Fruit fly (Drosophila melanogaster): ENCODE results near the gene Sol1.

Gene Sol1

DNA sequence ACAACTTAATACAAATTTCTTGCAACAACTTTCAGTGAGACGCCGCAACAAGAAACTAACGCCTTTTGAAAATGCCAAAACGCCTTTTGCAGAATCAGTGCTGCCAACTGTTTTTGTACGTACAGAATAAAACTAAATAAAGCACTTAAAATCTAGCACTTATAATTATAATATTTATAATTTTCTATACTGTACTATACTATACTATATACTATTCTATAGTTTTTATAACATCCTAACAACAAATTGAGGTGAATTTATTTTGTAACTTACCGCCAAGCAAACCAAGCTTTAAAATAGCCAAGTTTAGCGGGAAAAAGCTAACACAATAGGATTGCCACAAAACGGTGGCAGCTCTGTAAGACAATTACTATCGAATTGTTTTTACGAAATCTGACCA lies 47.7 kb downstream of the Sol1 start, which contains the start of the genes Aos1 and Srlp (continued):
- no peak for TF ChIP-seq abd-A (tag; optimal IDR thresholded peaks at IDR 0.05)
- peak; percentile 56 for TF ChIP-seq Max (GFP tag; optimal IDR thresholded peaks at IDR 0.05)
- TF ChIP-seq en (GFP tag; optimal IDR thresholded peaks at IDR 0.05) = no peak
- TF ChIP-seq Bdp1 (GFP tag; optimal IDR thresholded peaks at IDR 0.05) = no peak
- 0 out of 2 replicates have a peak, but pooled peaks have one; percentile 8 for TF ChIP-seq E2f1 (GFP tag; IDR thresholded peaks at IDR 0.05)
- no peak for TF ChIP-seq Trl (optimal IDR thresholded peaks at IDR 0.05)
- no peak for TF ChIP-seq Trl (GFP tag; optimal IDR thresholded peaks at IDR 0.05)
- peak; percentile 35; the same call in 1 of the 2 replicates for TF ChIP-seq CG13287 (GFP tag; IDR thresholded peaks at IDR 0.05; ENCODE audit: partially characterized antibody)
- no peak for TF ChIP-seq inv (GFP tag; IDR thresholded peaks at IDR 0.05; ENCODE audit: partially characterized antibody)
- peak in 1 of 2 experiments; percentile 45 for TF ChIP-seq dpn (GFP tag; optimal IDR thresholded peaks at IDR 0.05)
- no peak for TF ChIP-seq ro (GFP tag; IDR thresholded peaks at IDR 0.05)
- TF ChIP-seq nom (GFP tag; optimal IDR thresholded peaks at IDR 0.05) = peak; percentile 43
- no peak for TF ChIP-seq corto (GFP tag; optimal IDR thresholded peaks at IDR 0.05)
- peak; percentile 50; the same call in 1 of the 2 replicates for TF ChIP-seq Scr (GFP tag; IDR thresholded peaks at IDR 0.05; ENCODE audit: partially characterized antibody)
- TF ChIP-seq Neu2 (GFP tag; optimal IDR thresholded peaks at IDR 0.05; ENCODE audit: borderline replicate concordance) = no peak
- peak; percentile 37; the same call in 1 of the 2 replicates for TF ChIP-seq lmd (GFP tag; IDR thresholded peaks at IDR 0.05)
- TF ChIP-seq bsh (GFP tag; optimal IDR thresholded peaks at IDR 0.05) = peak in 1 of 2 experiments; percentile 49
- peak; percentile 55; the same call in 1 of the 2 replicates for TF ChIP-seq CG3847 (GFP tag; IDR thresholded peaks at IDR 0.05)
- peak; percentile 19 for TF ChIP-seq CG4820 (GFP tag; optimal IDR thresholded peaks at IDR 0.05)
- TF ChIP-seq HLH4C (GFP tag; IDR thresholded peaks at IDR 0.05; ENCODE audit: partially characterized antibody) = no peak
- TF ChIP-seq HHEX (GFP tag; optimal IDR thresholded peaks at IDR 0.05) = peak; percentile 17
- no peak for TF ChIP-seq Spps (tag; optimal IDR thresholded peaks at IDR 0.05)
- peak; percentile 62 for TF ChIP-seq CG15696 (tag; optimal IDR thresholded peaks at IDR 0.05)
- TF ChIP-seq CG30431 (GFP tag; optimal IDR thresholded peaks at IDR 0.05) = no peak
- TF ChIP-seq gfzf (GFP tag; optimal IDR thresholded peaks at IDR 0.05) = peak; percentile 74
- TF ChIP-seq tna (GFP tag; IDR thresholded peaks at IDR 0.05; ENCODE audit: partially characterized antibody) = no peak
- TF ChIP-seq chinmo (GFP tag; IDR thresholded peaks at IDR 0.05; ENCODE audit: partially characterized antibody) = 0 out of 4 replicates have a peak, but pooled peaks have one; percentile 38
- TF ChIP-seq ranshi (GFP tag; IDR thresholded peaks at IDR 0.05) = no peak
- no peak for TF ChIP-seq CG15479 (GFP tag; optimal IDR thresholded peaks at IDR 0.05)
- TF ChIP-seq CG15601 (tag; optimal IDR thresholded peaks at IDR 0.05) = peak; percentile 58
- TF ChIP-seq vfl (GFP tag; optimal IDR thresholded peaks at IDR 0.05) = no peak
- no peak for TF ChIP-seq Stat92E (GFP tag; optimal IDR thresholded peaks at IDR 0.05)
- peak; percentile 51 for TF ChIP-seq CG17385 (GFP tag; optimal IDR thresholded peaks at IDR 0.05)
- no peak for TF ChIP-seq CG13624 (GFP tag; optimal IDR thresholded peaks at IDR 0.05)
- peak; percentile 26 for TF ChIP-seq CG18619 (GFP tag; optimal IDR thresholded peaks at IDR 0.05)

DNA sequence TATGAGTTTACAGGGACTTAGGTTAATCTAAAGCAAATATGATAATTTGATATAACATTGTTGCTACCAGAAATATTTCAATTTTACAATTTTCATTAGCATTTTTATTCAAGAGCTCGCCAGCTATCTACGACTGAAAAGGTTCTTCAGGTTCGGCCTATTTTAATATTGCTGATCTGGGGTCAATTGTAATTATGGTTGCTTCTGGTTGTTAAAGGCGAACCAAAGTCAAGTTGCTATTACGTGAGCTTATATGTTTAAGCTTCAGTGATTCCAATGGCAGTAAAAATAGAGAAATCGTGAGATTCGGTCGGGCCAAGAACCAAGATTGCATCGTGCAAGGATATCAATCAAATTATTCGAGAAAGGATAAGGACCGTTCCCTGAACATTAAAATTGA lies 49.9 kb downstream of the Sol1 start, which contains the start of gene Desat2:
Gene Desat2, plus strand, starts transcription at position 301 of the 400 bp plus-strand sequence.
- TF ChIP-seq CG8089 (GFP tag; optimal IDR thresholded peaks at IDR 0.05) = no peak
- TF ChIP-seq H15 (GFP tag; IDR thresholded peaks at IDR 0.05) = no peak

DNA sequence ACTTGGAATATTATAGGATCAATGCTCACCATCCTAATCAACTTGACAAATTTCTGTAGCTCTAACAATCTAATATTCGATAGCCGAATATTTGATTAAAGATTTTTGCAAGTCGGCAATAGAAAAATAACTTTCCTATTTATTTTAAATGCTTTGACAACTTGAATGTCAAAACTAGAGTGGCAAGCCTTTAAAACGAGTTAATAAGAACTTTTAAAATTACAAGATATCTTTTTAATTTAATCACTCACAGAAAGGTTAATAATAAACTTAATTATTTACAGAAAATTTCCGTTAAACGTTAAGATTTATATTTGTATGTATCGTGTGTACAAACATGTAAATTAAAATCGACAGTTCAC lies 53.0 kb downstream of the Sol1 start, which contains the start of the genes CG17207 and CG46427:
Gene CG17207, minus strand, starts transcription at position 101 of the 362 bp plus-strand sequence.
Gene CG46427, minus strand, starts transcription at position 101 of the 362 bp plus-strand sequence.
- TF ChIP-seq CG13296 (GFP tag; optimal IDR thresholded peaks at IDR 0.05) (no peak), CG31441 (GFP tag; IDR thresholded peaks at IDR 0.05) (no peak), CG9215 (GFP tag; IDR thresholded peaks at IDR 0.05) (no peak), CG30020 (tag; optimal IDR thresholded peaks at IDR 0.05) (no peak), oc (tag; optimal IDR thresholded peaks at IDR 0.05) (no peak), MTF-1 (GFP tag; optimal IDR thresholded peaks at IDR 0.05; ENCODE audit: borderline replicate concordance) (no peak), HLH4C (GFP tag; IDR thresholded peaks at IDR 0.05; ENCODE audit: partially characterized antibody) (no peak), sna (GFP tag; IDR thresholded peaks at IDR 0.05; ENCODE audit: partially characterized antibody) (no peak), D19A (tag; optimal IDR thresholded peaks at IDR 0.05) (no peak), Oli (tag; optimal IDR thresholded peaks at IDR 0.05) (no peak), Eip74EF (GFP tag; optimal IDR thresholded peaks at IDR 0.05) (no peak), CG7745 (tag; optimal IDR thresholded peaks at IDR 0.05) (no peak), wdn (GFP tag; IDR thresholded peaks at IDR 0.05) (no peak)

All from whole organism, embryonic.